Fruit fly (Drosophila melanogaster): ENCODE measurements around the gene CG14210.

The CG14210 gene

DNA sequence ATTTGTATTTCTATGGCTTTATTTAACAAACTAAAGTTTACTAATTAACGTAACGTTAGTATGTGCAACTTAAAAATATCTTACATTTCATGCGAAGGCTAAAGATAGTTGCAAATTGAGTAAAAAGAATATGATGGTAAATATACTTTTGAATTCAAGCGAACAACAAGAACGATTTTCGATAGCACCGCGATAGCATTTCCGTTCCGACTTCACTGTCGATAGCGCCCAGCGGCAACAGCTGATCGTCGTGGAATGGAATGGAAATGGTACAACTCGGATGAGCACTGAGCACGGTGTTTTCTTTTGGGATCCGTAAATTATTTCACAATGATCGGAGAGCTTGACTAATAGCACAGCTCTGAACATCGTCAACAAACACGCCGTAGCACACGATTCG, 2.5 kb upstream of the CG14210 start (continued):
- TF ChIP-seq luna (GFP tag; optimal IDR thresholded peaks at IDR 0.05): no peak
- peak; percentile 30 for TF ChIP-seq gsb-n (tag; optimal IDR thresholded peaks at IDR 0.05)
- TF ChIP-seq Dll (GFP tag; IDR thresholded peaks at IDR 0.05; ENCODE audit: partially characterized antibody): peak; percentile 53; the same call in 1 of the 4 replicates
- TF ChIP-seq zfh2 (GFP tag; optimal IDR thresholded peaks at IDR 0.05): no peak
- no peak for TF ChIP-seq eve (GFP tag; optimal IDR thresholded peaks at IDR 0.05)
- no peak for TF ChIP-seq klu (GFP tag; IDR thresholded peaks at IDR 0.05)
- no peak for TF ChIP-seq ssp (GFP tag; IDR thresholded peaks at IDR 0.05)
- no peak for TF ChIP-seq bbx (GFP tag; IDR thresholded peaks at IDR 0.05; ENCODE audit: partially characterized antibody)
- peak; percentile 91 for TF ChIP-seq CG7987 (GFP tag; optimal IDR thresholded peaks at IDR 0.05)
- TF ChIP-seq CG4328 (GFP tag; optimal IDR thresholded peaks at IDR 0.05): peak; percentile 65
- TF ChIP-seq D19A (tag; optimal IDR thresholded peaks at IDR 0.05): no peak
- no peak for TF ChIP-seq Doc3 (GFP tag; IDR thresholded peaks at IDR 0.05; ENCODE audit: partially characterized antibody)
- TF ChIP-seq Myb (GFP tag; optimal IDR thresholded peaks at IDR 0.05): peak; percentile 76
- peak; percentile 63 for TF ChIP-seq CG4707 (GFP tag; optimal IDR thresholded peaks at IDR 0.05)
- TF ChIP-seq zen (tag; optimal IDR thresholded peaks at IDR 0.05): no peak
- peak; percentile 76 for TF ChIP-seq B-H2 (GFP tag; optimal IDR thresholded peaks at IDR 0.05)
- peak; percentile 47 for TF ChIP-seq CG11723 (GFP tag; optimal IDR thresholded peaks at IDR 0.05)
- no peak for TF ChIP-seq CG14441 (GFP tag; IDR thresholded peaks at IDR 0.05)
- peak; percentile 22 for TF ChIP-seq CoRest (tag; optimal IDR thresholded peaks at IDR 0.05)
- TF ChIP-seq NfI (GFP tag; optimal IDR thresholded peaks at IDR 0.05): peak; percentile 78
- peak; percentile 14; the same call in 1 of the 2 replicates for TF ChIP-seq CG14014 (GFP tag; IDR thresholded peaks at IDR 0.05)
- TF ChIP-seq CG15601 (tag; optimal IDR thresholded peaks at IDR 0.05): peak; percentile 40
- TF ChIP-seq sens-2 (GFP tag; IDR thresholded peaks at IDR 0.05): no peak
- peak; percentile 23 for TF ChIP-seq nmo (GFP tag; optimal IDR thresholded peaks at IDR 0.05)
- peak; percentile 79 for TF ChIP-seq wek (GFP tag; optimal IDR thresholded peaks at IDR 0.05)
- TF ChIP-seq zen2 (GFP tag; IDR thresholded peaks at IDR 0.05; ENCODE audit: partially characterized antibody): peak; percentile 64; the same call in 2 of the 3 replicates
- TF ChIP-seq CrebB (tag; optimal IDR thresholded peaks at IDR 0.05): peak; percentile 81
- TF ChIP-seq CG9727 (GFP tag; optimal IDR thresholded peaks at IDR 0.05): peak; percentile 65
- TF ChIP-seq da (GFP tag; optimal IDR thresholded peaks at IDR 0.05): no peak
- no peak; the same call in 2 of the 3 replicates for TF ChIP-seq CG34422 (GFP tag; IDR thresholded peaks at IDR 0.05)
- TF ChIP-seq CG18262 (tag; optimal IDR thresholded peaks at IDR 0.05): peak; percentile 34
- no peak for TF ChIP-seq CG5245 (GFP tag; optimal IDR thresholded peaks at IDR 0.05)
- TF ChIP-seq insv (GFP tag; optimal IDR thresholded peaks at IDR 0.05): peak in 1 of 2 experiments; percentile 37
- peak; percentile 90 for TF ChIP-seq CG34376 (GFP tag; optimal IDR thresholded peaks at IDR 0.05)
- TF ChIP-seq HmgZ (tag; optimal IDR thresholded peaks at IDR 0.05): peak; percentile 72
- peak; percentile 14 for TF ChIP-seq CTCF (GFP tag; optimal IDR thresholded peaks at IDR 0.05)
- TF ChIP-seq CG15514 (GFP tag; optimal IDR thresholded peaks at IDR 0.05): peak; percentile 81
- TF ChIP-seq CG14050 (GFP tag; IDR thresholded peaks at IDR 0.05): no peak
- peak; percentile 44 for TF ChIP-seq grau (tag; optimal IDR thresholded peaks at IDR 0.05)
- peak; percentile 52 for TF ChIP-seq CG6854 (GFP tag; optimal IDR thresholded peaks at IDR 0.05)
- TF ChIP-seq CG10543 (GFP tag; optimal IDR thresholded peaks at IDR 0.05): peak; percentile 68
- TF ChIP-seq sisA (GFP tag; IDR thresholded peaks at IDR 0.05): no peak
- TF ChIP-seq tll (GFP tag; optimal IDR thresholded peaks at IDR 0.05): no peak
- TF ChIP-seq ato (GFP tag; IDR thresholded peaks at IDR 0.05; ENCODE audit: partially characterized antibody): 0 out of 2 replicates have a peak, but pooled peaks have one; percentile 38
- TF ChIP-seq CG12155 (GFP tag; optimal IDR thresholded peaks at IDR 0.05): no peak
- TF ChIP-seq ci (GFP tag; IDR thresholded peaks at IDR 0.05): peak; percentile 89
- TF ChIP-seq peb (GFP tag; IDR thresholded peaks at IDR 0.05): no peak
- no peak; the same call in 2 of the 3 replicates for TF ChIP-seq CG17361 (GFP tag; IDR thresholded peaks at IDR 0.05)
- no peak for TF ChIP-seq CG2889 (GFP tag; IDR thresholded peaks at IDR 0.05)
- peak; percentile 97 for TF ChIP-seq pfk (GFP tag; optimal IDR thresholded peaks at IDR 0.05)

Data from whole organism, embryonic.